Worm (Caenorhabditis elegans): Measurements from ENCODE around the gene scc-2.
"Not testable (repeated sequence)": the region's sequence is repeated elsewhere in the genome, so short reads cannot be mapped to it uniquely, and the experiment has no call there.

The scc-2 gene

DNA sequence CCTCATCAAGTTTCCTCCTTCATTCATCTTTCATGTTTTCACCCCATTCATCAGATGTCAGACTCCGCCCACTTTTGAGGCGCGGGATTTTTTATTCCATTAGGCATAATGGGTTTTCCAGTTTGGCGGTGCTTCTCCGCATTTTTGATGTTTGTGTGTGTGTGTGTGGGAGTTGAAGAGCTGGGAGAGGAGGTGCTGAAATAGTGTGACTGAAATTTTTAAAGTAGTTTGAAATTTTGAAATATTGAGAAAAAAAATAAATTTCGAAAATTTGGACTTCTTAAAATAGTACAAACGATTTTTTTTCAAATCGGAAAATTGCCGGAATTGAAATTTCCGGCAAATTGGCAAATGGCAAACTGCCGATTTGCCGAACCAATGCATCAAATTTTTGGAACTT lies at the start of gene scc-2:
Gene scc-2 (minus strand): TSS at position 101 of the 400 bp plus-strand sequence.
- TF ChIP-seq tra-4 (tag; optimal IDR thresholded peaks at IDR 0.05) (no peak), hmg-4 (GFP tag; optimal IDR thresholded peaks at IDR 0.05) (no peak), ama-1 (optimal IDR thresholded peaks at IDR 0.05) (no peak), hmbx-1 (tag; optimal IDR thresholded peaks at IDR 0.05) (no peak), pes-1 (GFP tag; IDR thresholded peaks at IDR 0.05) (no peak), tbx-11 (GFP tag; IDR thresholded peaks at IDR 0.05) (no peak), scrt-1 (GFP tag; IDR thresholded peaks at IDR 0.05) (no peak), ceh-36 (tag; optimal IDR thresholded peaks at IDR 0.05) (no peak), hnd-1 (tag; optimal IDR thresholded peaks at IDR 0.05) (no peak), sea-1 (GFP tag; conservative IDR thresholded peaks at IDR 0.05) (no peak), aly-1 (tag; optimal IDR thresholded peaks at IDR 0.05) (no peak), ceh-13 (GFP tag; optimal IDR thresholded peaks at IDR 0.05) (no peak), tbx-37 (GFP tag; conservative IDR thresholded peaks at IDR 0.05) (no peak), B0310.2 (tag; optimal IDR thresholded peaks at IDR 0.05) (no peak)

DNA sequence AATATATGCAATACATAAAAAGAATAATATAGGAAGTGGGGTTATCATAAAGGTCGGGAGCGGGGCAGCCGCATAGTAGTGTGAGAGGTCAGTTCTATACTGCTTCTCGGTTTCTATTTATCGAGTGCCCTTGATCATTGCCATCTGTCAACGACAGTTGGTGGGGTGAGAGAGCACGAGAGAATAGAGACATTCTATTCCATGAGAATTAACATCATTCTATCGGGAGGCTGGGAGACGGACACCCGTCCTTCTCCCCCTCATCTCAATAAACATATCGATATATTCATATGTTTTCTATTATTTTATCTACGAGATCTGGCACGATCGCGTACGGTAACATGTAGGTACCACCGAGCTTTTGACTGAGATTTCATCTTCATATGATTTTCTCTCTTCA lies 48.6 kb upstream of the scc-2 start, which contains the start of gene mps-2:
Gene mps-2 (minus strand): TSS at position 101 of the 400 bp plus-strand sequence.
- not testable (repeated sequence) for TF ChIP-seq ceh-13 (GFP tag; optimal IDR thresholded peaks at IDR 0.05); flt-1 (GFP tag; IDR thresholded peaks at IDR 0.05); aly-1 (tag; optimal IDR thresholded peaks at IDR 0.05)

DNA sequence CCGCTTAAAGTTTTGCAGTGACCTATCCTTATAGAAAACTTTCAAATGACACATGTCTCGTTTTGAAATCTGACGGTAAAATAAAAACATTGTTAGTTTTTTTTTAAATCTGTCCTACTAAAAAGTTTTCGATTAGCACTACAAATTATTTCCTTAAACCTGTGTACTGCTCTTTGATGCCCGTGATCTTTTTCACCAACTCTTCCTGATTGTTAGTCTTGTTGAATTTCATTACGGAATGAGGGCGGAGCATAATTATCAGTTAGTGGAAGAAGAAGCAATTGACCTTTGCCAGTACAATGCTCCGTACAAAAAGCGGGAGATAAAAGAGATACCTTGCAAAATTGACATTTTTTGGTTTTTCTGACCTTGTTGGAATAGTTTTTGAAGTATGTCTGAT lies 43.7 kb upstream of the scc-2 start, which contains the start of gene K01A2.4:
Gene K01A2.4 (plus strand): TSS at position 301 of the 400 bp plus-strand sequence.
- no peak for TF ChIP-seq B0310.2 (tag; optimal IDR thresholded peaks at IDR 0.05)
- TF ChIP-seq pes-1 (GFP tag; IDR thresholded peaks at IDR 0.05) = no peak
- TF ChIP-seq hmg-4 (GFP tag; optimal IDR thresholded peaks at IDR 0.05) = no peak
- no peak for TF ChIP-seq tbx-37 (GFP tag; conservative IDR thresholded peaks at IDR 0.05)
- no peak for TF ChIP-seq aly-1 (tag; optimal IDR thresholded peaks at IDR 0.05)
- no peak for TF ChIP-seq tbx-11 (GFP tag; IDR thresholded peaks at IDR 0.05)
- TF ChIP-seq flt-1 (GFP tag; IDR thresholded peaks at IDR 0.05) = no peak

DNA sequence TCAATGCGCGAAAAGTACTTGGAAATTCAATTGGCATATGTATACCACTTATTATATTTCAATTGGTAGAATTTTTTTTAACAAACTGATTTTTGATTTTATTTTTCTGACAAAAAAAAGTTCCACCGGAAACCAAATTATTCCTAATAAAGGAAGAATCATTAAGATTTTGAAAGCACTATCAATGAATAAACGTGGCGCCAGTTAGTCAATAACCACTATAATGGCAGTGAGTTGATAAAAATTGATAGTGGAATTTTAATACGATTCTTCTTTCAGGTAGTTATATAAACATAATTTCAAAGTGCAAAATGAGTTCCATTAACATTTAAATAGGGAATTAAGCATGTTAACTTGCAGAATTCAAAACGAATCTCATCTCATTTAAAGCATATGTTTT lies 42.2 kb upstream of the scc-2 start, which contains the start of gene col-69:
Gene col-69 (minus strand): TSS at position 101 of the 400 bp plus-strand sequence.
- no peak for TF ChIP-seq tbx-37 (GFP tag; conservative IDR thresholded peaks at IDR 0.05)
- no peak for TF ChIP-seq flt-1 (GFP tag; IDR thresholded peaks at IDR 0.05)
- TF ChIP-seq scrt-1 (GFP tag; IDR thresholded peaks at IDR 0.05) = no peak
- TF ChIP-seq F13C5.2 (tag; optimal IDR thresholded peaks at IDR 0.05) = no peak
- TF ChIP-seq ets-7 (tag; optimal IDR thresholded peaks at IDR 0.05) = no peak
- TF ChIP-seq tra-4 (tag; optimal IDR thresholded peaks at IDR 0.05) = no peak
- no peak for TF ChIP-seq hmg-4 (GFP tag; optimal IDR thresholded peaks at IDR 0.05)
- no peak for TF ChIP-seq hmbx-1 (tag; optimal IDR thresholded peaks at IDR 0.05)
- no peak for TF ChIP-seq tbx-11 (GFP tag; IDR thresholded peaks at IDR 0.05)
- TF ChIP-seq pes-1 (GFP tag; IDR thresholded peaks at IDR 0.05) = no peak
- TF ChIP-seq hnd-1 (tag; optimal IDR thresholded peaks at IDR 0.05) = no peak
- TF ChIP-seq ceh-13 (GFP tag; optimal IDR thresholded peaks at IDR 0.05) = no peak
- TF ChIP-seq ama-1 (optimal IDR thresholded peaks at IDR 0.05) = no peak

DNA sequence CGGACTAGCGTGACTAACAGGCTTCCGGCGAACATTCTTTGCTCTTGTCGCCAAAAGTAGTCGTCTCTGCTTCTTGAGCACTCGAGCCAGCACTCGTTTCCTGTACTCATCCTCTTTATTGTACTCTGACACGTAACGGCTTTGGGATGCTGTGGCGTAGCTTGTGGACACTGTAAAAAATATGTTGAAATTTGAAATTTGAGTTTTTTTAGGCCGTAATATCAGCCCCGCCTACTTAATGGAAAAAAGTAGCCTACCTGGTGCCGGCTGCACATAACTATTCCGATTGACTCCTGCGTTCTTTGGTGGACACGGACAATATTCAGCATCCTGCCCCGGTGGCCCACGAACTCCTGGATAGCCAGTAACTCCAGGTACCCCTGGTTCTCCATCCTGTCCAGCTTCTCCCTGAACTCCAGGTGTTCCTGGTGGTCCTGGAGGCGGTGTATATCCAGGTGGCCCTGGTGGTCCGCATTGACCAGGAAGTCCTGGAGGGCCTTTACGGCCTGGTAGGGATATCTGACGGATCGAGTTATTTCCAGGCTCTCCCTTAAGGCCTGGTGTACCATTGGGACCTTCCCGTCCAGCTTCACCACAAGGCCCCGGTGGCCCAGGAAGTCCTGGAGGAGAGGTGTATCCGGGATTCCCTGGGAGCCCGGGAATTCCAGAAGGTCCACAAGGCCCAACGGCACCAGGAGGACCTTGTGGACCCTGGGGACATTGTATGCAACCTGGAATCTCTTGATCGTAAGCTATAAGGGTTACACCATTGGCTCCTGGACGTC lies 40.7 kb upstream of the scc-2 start:
- no peak for TF ChIP-seq tbx-11 (GFP tag; IDR thresholded peaks at IDR 0.05)
- no peak for TF ChIP-seq tbx-37 (GFP tag; conservative IDR thresholded peaks at IDR 0.05)
- TF ChIP-seq flt-1 (GFP tag; IDR thresholded peaks at IDR 0.05) = no peak
- no peak for TF ChIP-seq hnd-1 (tag; optimal IDR thresholded peaks at IDR 0.05)
- TF ChIP-seq ceh-36 (tag; optimal IDR thresholded peaks at IDR 0.05) = no peak
- no peak for TF ChIP-seq hmg-4 (GFP tag; optimal IDR thresholded peaks at IDR 0.05)
- TF ChIP-seq ets-7 (tag; optimal IDR thresholded peaks at IDR 0.05) = no peak
- no peak for TF ChIP-seq F13C5.2 (tag; optimal IDR thresholded peaks at IDR 0.05)
- no peak for TF ChIP-seq aly-1 (tag; optimal IDR thresholded peaks at IDR 0.05)

DNA sequence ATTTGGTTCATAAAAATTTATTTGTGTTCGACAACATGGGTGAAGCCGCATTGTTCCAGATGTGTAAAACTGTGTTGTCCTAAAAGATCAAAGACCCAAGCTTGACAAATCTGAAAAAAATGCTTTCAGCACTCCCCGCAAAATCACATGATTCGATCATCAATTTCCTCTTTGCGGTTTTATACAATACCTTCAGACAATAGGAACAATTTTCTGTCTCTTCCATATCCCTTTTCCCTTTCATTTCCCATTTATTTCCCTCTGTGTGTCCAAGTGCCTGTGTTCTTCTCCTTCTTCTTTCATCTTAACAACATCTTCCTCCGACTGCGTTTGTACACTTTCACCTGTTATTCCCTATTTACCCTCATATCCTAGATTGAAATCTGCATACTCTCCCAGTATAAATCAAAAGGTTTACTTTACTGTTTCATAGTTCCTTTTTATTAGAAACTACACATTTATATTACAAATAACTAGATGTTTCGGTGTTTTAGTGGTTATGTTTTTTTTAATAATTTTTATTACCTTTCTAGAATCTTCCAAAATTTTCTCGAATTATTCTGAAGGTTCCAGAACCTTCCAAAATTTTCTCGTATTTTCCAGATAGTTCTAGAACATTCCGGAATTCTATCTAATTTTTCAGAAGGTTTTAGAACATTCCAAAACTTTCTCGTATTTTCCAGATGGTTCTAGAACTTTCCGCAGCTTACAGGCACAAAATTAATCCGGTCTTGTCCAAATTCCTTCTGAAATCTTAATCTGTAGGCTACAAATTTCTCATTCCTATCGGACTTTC lies 37.7 kb upstream of the scc-2 start, which contains the start of gene K01A2.5:
Gene K01A2.5 (plus strand): TSS at position 297 of the 796 bp plus-strand sequence.
- TF ChIP-seq hmg-4 (GFP tag; optimal IDR thresholded peaks at IDR 0.05) (no peak), B0310.2 (tag; optimal IDR thresholded peaks at IDR 0.05) (no peak), sea-1 (GFP tag; conservative IDR thresholded peaks at IDR 0.05) (no peak), scrt-1 (GFP tag; IDR thresholded peaks at IDR 0.05) (no peak), ceh-13 (GFP tag; optimal IDR thresholded peaks at IDR 0.05) (no peak), ceh-36 (tag; optimal IDR thresholded peaks at IDR 0.05) (no peak)

DNA sequence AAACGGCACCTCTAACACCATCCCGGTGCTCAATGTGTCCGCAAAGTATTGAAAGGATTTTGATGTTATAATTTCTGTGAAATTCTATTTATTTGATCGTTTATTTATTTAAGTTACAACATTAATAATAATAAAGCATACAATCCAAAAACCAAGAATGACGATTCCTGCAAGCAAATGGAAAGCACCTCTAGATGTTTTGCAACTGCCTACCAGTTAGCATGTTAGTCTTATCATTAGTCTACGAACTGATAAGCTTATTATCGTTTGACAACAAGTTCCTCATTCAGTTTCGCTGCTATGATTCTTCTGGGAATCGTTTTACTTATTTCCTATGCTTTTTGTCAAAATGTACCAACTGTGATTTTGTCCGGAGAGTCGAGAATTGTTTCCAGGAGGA lies 36.2 kb upstream of the scc-2 start, which contains the start of gene K01A2.6:
Gene K01A2.6 (plus strand): TSS at position 301 of the 400 bp plus-strand sequence.
- no peak for TF ChIP-seq tbx-11 (GFP tag; IDR thresholded peaks at IDR 0.05)
- TF ChIP-seq ceh-36 (tag; optimal IDR thresholded peaks at IDR 0.05) = no peak
- no peak for TF ChIP-seq scrt-1 (GFP tag; IDR thresholded peaks at IDR 0.05)
- TF ChIP-seq F13C5.2 (tag; optimal IDR thresholded peaks at IDR 0.05) = no peak
- no peak for TF ChIP-seq tra-4 (tag; optimal IDR thresholded peaks at IDR 0.05)
- TF ChIP-seq aly-1 (tag; optimal IDR thresholded peaks at IDR 0.05) = no peak
- no peak for TF ChIP-seq ets-7 (tag; optimal IDR thresholded peaks at IDR 0.05)
- no peak for TF ChIP-seq sea-1 (GFP tag; conservative IDR thresholded peaks at IDR 0.05)
- TF ChIP-seq hnd-1 (tag; optimal IDR thresholded peaks at IDR 0.05) = no peak
- TF ChIP-seq hmbx-1 (tag; optimal IDR thresholded peaks at IDR 0.05) = no peak
- TF ChIP-seq flt-1 (GFP tag; IDR thresholded peaks at IDR 0.05) = no peak
- TF ChIP-seq ama-1 (optimal IDR thresholded peaks at IDR 0.05) = no peak
- TF ChIP-seq B0310.2 (tag; optimal IDR thresholded peaks at IDR 0.05) = no peak
- TF ChIP-seq hmg-4 (GFP tag; optimal IDR thresholded peaks at IDR 0.05) = no peak
- TF ChIP-seq ceh-13 (GFP tag; optimal IDR thresholded peaks at IDR 0.05) = no peak

All from whole organism, early embryonic.